Worm (Caenorhabditis elegans): ENCODE data around the gene C17C3.3.

The C17C3.3 gene

DNA sequence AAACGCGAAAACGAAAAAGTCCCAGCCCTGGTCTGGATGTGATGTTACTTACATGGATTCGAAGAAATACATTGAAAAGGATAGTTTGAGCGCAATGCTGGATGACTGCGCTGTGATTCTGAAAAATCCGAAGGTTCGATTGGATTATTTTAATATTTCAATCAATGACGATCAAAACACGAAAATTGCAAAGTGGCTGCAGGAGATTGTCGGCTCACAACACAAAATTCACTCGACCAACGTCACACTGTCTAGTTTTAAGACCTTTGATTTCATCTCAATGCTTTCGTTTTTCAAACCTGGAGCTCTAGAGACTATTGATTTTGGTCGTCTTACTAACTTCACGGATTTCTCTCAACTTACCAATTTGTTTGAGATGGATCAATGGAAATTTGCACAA lies 10.0 kb upstream of the C17C3.3 start, which contains the start of gene C17C3.5:
TSS of gene C17C3.5 (plus strand) at position 301 of the 400 bp plus-strand sequence.
- TF ChIP-seq ceh-14 (tag; optimal IDR thresholded peaks at IDR 0.05) = no peak
- no peak for TF ChIP-seq ceh-18 (tag; optimal IDR thresholded peaks at IDR 0.05)
- TF ChIP-seq K02D7.2 (tag; optimal IDR thresholded peaks at IDR 0.05) = no peak
- no peak for TF ChIP-seq sox-4 (tag; optimal IDR thresholded peaks at IDR 0.05)
- TF ChIP-seq hlh-8 (tag; optimal IDR thresholded peaks at IDR 0.05) = no peak
- no peak for TF ChIP-seq hlh-15 (tag; optimal IDR thresholded peaks at IDR 0.05)
- no peak for TF ChIP-seq C38D4.7 (GFP tag; optimal IDR thresholded peaks at IDR 0.05)
- TF ChIP-seq hlh-13 (GFP tag; optimal IDR thresholded peaks at IDR 0.05) = no peak
- TF ChIP-seq odd-2 (tag; optimal IDR thresholded peaks at IDR 0.05) = no peak
- no peak for TF ChIP-seq unc-86 (tag; optimal IDR thresholded peaks at IDR 0.05)
- no peak for TF ChIP-seq pat-9 (tag; optimal IDR thresholded peaks at IDR 0.05)
- TF ChIP-seq F13H6.1 (tag; optimal IDR thresholded peaks at IDR 0.05) = no peak
- no peak for TF ChIP-seq ceh-19 (GFP tag; optimal IDR thresholded peaks at IDR 0.05)
- TF ChIP-seq K09A11.1 (tag; optimal IDR thresholded peaks at IDR 0.05; ENCODE audit: insufficient read depth) = no peak
- no peak for TF ChIP-seq unc-42 (tag; optimal IDR thresholded peaks at IDR 0.05)

DNA sequence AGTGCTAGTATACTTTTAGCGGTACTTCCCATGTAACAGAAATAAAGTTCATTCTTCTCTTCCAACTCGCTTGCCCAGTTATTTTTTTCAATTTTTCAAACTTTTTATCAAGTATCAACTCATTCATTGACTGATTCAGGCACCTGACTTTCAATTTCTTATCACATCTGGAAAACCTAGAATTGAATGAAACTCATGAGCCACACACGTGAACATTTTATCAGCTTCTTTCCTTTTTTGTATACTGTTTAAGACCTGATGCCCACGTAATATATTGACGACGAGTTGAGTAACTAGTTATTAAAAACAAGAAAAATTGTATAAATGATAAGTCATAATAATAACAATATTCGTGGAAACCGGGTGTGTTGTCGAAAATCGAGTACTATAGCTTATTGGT lies 8.0 kb upstream of the C17C3.3 start:
- TF ChIP-seq dmd-4 (tag; optimal IDR thresholded peaks at IDR 0.05; ENCODE audit: borderline replicate concordance) (no peak), ceh-31 (tag; optimal IDR thresholded peaks at IDR 0.05) (no peak), odd-2 (tag; optimal IDR thresholded peaks at IDR 0.05) (no peak), elt-2 (tag; optimal IDR thresholded peaks at IDR 0.05) (no peak), ceh-24 (tag; optimal IDR thresholded peaks at IDR 0.05) (no peak), ceh-19 (GFP tag; optimal IDR thresholded peaks at IDR 0.05) (no peak), pha-4 (tag; optimal IDR thresholded peaks at IDR 0.05) (no peak)

DNA sequence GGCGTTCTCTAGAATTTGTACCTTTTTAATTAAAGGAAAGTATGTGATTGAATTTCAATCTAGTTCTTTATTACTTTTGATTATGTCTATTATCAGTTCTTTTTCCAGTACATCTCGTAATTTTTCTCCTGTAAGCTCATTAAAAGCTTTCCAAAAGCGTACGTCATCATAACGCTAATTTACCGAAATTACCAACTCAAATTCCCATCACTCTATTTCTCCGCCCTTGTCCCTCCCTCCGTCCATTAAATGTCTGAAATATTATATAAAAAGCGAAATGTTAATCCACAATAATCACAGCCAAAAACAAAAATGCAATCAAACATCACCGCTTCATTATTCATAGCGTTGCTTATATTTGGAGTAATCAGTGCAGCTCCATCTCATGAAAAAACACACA lies 7.2 kb upstream of the C17C3.3 start, which contains the start of gene ins-12:
TSS of gene ins-12 (plus strand) at position 301 of the 400 bp plus-strand sequence.
- TF ChIP-seq ref-2 (tag; optimal IDR thresholded peaks at IDR 0.05) (no peak), T23F11.4 (GFP tag; optimal IDR thresholded peaks at IDR 0.05) (no peak)

- TF ChIP-seq ceh-6 (GFP tag; optimal IDR thresholded peaks at IDR 0.05) (no peak), ceh-48 (tag; optimal IDR thresholded peaks at IDR 0.05) (no peak), unc-42 (tag; optimal IDR thresholded peaks at IDR 0.05) (no peak), ref-2 (tag; optimal IDR thresholded peaks at IDR 0.05) (no peak), lin-11 (tag; optimal IDR thresholded peaks at IDR 0.05) (no peak), ceh-2 (tag; optimal IDR thresholded peaks at IDR 0.05) (no peak), ceh-34 (tag; optimal IDR thresholded peaks at IDR 0.05) (no peak), pqm-1 (tag; optimal IDR thresholded peaks at IDR 0.05) (no peak), Y22D7AL.16 (tag; optimal IDR thresholded peaks at IDR 0.05) (no peak), unc-86 (tag; optimal IDR thresholded peaks at IDR 0.05) (no peak), syd-9 (tag; optimal IDR thresholded peaks at IDR 0.05) (no peak), npax-4 (tag; optimal IDR thresholded peaks at IDR 0.05) (no peak), che-1 (tag; optimal IDR thresholded peaks at IDR 0.05) (no peak), elt-2 (tag; optimal IDR thresholded peaks at IDR 0.05) (no peak), ceh-22 (tag; optimal IDR thresholded peaks at IDR 0.05) (no peak), hlh-15 (tag; optimal IDR thresholded peaks at IDR 0.05) (no peak), madf-2 (tag; optimal IDR thresholded peaks at IDR 0.05) (no peak), ceh-31 (tag; optimal IDR thresholded peaks at IDR 0.05) (no peak)
Measured at ce11 chrII:5554788-5555187, 6.7 kb upstream of the C17C3.3 start.

DNA sequence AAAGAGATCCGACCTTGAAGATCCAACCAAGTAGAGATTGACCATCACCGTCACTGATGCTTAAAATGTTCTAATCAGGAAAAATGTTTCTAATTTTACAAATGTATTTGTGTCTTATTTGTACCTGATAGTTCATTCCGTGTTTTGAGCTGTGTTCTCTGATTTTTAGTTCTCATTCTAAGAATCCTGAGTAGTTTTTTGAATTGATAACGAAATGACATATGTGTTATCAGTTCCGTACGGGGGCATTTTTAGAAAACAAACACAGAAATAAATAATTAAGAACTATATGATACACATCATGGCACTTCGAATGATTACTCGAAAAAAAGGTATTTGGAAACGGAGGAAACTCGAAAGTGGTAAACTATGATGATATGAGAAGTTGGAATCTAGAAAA lies 6.0 kb upstream of the C17C3.3 start:
- TF ChIP-seq Y22D7AL.16 (tag; optimal IDR thresholded peaks at IDR 0.05) (no peak), lim-6 (tag; optimal IDR thresholded peaks at IDR 0.05) (no peak), hlh-13 (GFP tag; optimal IDR thresholded peaks at IDR 0.05) (no peak)

Data from whole organism, late embryonic.